Fruit fly (Drosophila melanogaster) whole organism, embryonic: ENCODE data around the gene fan.

ENCODE experiments used
- Atf3 ChIP-seq: fragments of 200-800 bp; sonication (Bioruptor generic); optimal IDR thresholded peaks from 3 replicates; lab custom pipeline; 2016; ENCODE audit warnings: missing biosample characterization, missing genetic modification characterization
- Atf6 ChIP-seq: fragments of 200-800 bp; sonication (Bioruptor generic); IDR thresholded peaks from 2 replicates; pipeline ENCODE4 v1.3.6; 2022; ENCODE audit warnings: missing biosample characterization, missing genetic modification characterization
- CG10543 ChIP-seq: fragments of 200-800 bp; sonication (Bioruptor generic); optimal IDR thresholded peaks from 3 replicates; lab custom pipeline; 2017; ENCODE audit warnings: missing biosample characterization, mild to moderate bottlenecking, missing genetic modification characterization, moderate library complexity
- CG11093 ChIP-seq: fragments of 200-800 bp; sonication (Bioruptor generic); IDR thresholded peaks from 3 replicates; pipeline ENCODE4 v1.3.6; 2022; ENCODE audit warnings: missing biosample characterization, missing genetic modification characterization
- CG11696 ChIP-seq: fragments of 200-800 bp; sonication (Bioruptor generic); IDR thresholded peaks from 2 replicates; pipeline ENCODE4 v1.3.6; 2022; ENCODE audit warnings: missing biosample characterization, missing genetic modification characterization
- CG12071 ChIP-seq: fragments of 200-800 bp; sonication (Bioruptor generic); optimal IDR thresholded peaks from 3 replicates; lab custom pipeline; 2018; ENCODE audit warnings: missing biosample characterization, mild to moderate bottlenecking, missing genetic modification characterization
- CG12659 ChIP-seq: fragments of 200-800 bp; sonication (Bioruptor generic); optimal IDR thresholded peaks from 3 replicates; lab custom pipeline; 2017; ENCODE audit warnings: mild to moderate bottlenecking, missing biosample characterization, missing genetic modification reagents, missing genetic modification characterization
- CG12769 ChIP-seq: fragments of 200-800 bp; sonication (Bioruptor generic); optimal IDR thresholded peaks from 2 replicates; lab custom pipeline; 2019; ENCODE audit warnings: missing biosample characterization, mild to moderate bottlenecking, missing genetic modification characterization, moderate library complexity
- CG13424 ChIP-seq: fragments of 200-800 bp; sonication (Bioruptor generic); optimal IDR thresholded peaks from 2 replicates; lab custom pipeline; 2019; ENCODE audit warnings: missing biosample characterization, mild to moderate bottlenecking, missing genetic modification characterization, moderate library complexity
- CG14014 ChIP-seq: fragments of 200-800 bp; sonication (Bioruptor generic); IDR thresholded peaks from 2 replicates; pipeline ENCODE4 v1.3.6; 2022; ENCODE audit warnings: missing biosample characterization, missing genetic modification characterization
- CG15269 ChIP-seq: fragments of 200-800 bp; sonication (Bioruptor generic); optimal IDR thresholded peaks from 2 replicates; lab custom pipeline; 2018; ENCODE audit warnings: missing biosample characterization, mild to moderate bottlenecking, missing genetic modification characterization, moderate library complexity
- CG1602 ChIP-seq: fragments of 200-800 bp; sonication (Bioruptor generic); optimal IDR thresholded peaks from 3 replicates; lab custom pipeline; 2016; ENCODE audit warnings: missing biosample characterization, missing genetic modification characterization
- CG16779 ChIP-seq: fragments of 200-800 bp; sonication (Bioruptor generic); IDR thresholded peaks from 2 replicates; pipeline ENCODE4 v1.3.6; 2022; ENCODE audit warnings: missing biosample characterization, missing genetic modification characterization
- CG17359 ChIP-seq: fragments of 200-800 bp; sonication (Bioruptor generic); optimal IDR thresholded peaks from 3 replicates; lab custom pipeline; 2018; ENCODE audit warnings: missing biosample characterization, mild to moderate bottlenecking, missing genetic modification characterization, moderate library complexity
- CG1792 ChIP-seq: fragments of 200-800 bp; sonication (Bioruptor generic); optimal IDR thresholded peaks from 2 replicates; lab custom pipeline; 2016; ENCODE audit warnings: missing biosample characterization, missing genetic modification characterization
- CG18011 ChIP-seq: fragments of 200-800 bp; sonication (Bioruptor generic); optimal IDR thresholded peaks from 2 replicates; lab custom pipeline; 2017; ENCODE audit warnings: missing biosample characterization, missing genetic modification characterization, mild to moderate bottlenecking, moderate library complexity, missing genotype
- CG18262 ChIP-seq: fragments of 200-800 bp; optimal IDR thresholded peaks from 3 replicates; lab custom pipeline; 2019; ENCODE audit warnings: missing biosample characterization, mild to moderate bottlenecking, missing genetic modification characterization, moderate library complexity
- CG18476 ChIP-seq: fragments of 200-800 bp; sonication (Bioruptor generic); optimal IDR thresholded peaks from 2 replicates; lab custom pipeline; 2016; ENCODE audit warnings: missing biosample characterization, mild to moderate bottlenecking, missing genetic modification characterization
- CG18599 ChIP-seq: fragments of 200-800 bp; sonication (Bioruptor generic); optimal IDR thresholded peaks from 3 replicates; lab custom pipeline; 2017; ENCODE audit warnings: missing biosample characterization, missing genetic modification characterization, mild to moderate bottlenecking, moderate library complexity, missing genetic modification reagents
- CG18619 ChIP-seq: fragments of 200-800 bp; sonication (Bioruptor generic); optimal IDR thresholded peaks from 3 replicates; lab custom pipeline; 2017; ENCODE audit warnings: missing biosample characterization, mild to moderate bottlenecking, missing genetic modification characterization
- CG30431 ChIP-seq: fragments of 200-800 bp; sonication (Bioruptor generic); optimal IDR thresholded peaks from 2 replicates; lab custom pipeline; 2017; ENCODE audit warnings: missing biosample characterization, missing genetic modification characterization
- CG3726 ChIP-seq: fragments of 200-800 bp; sonication (Bioruptor generic); IDR thresholded peaks from 3 replicates; pipeline ENCODE4, ENCODE4 v1.3.6; 2022; ENCODE audit warnings: missing biosample characterization, missing genetic modification characterization
- CG4617 ChIP-seq: fragments of 200-800 bp; sonication (Bioruptor generic); optimal IDR thresholded peaks from 3 replicates; lab custom pipeline; 2016; ENCODE audit warnings: missing biosample characterization, missing genetic modification characterization, borderline replicate concordance
- CG4820 ChIP-seq: fragments of 200-800 bp; sonication (Bioruptor generic); optimal IDR thresholded peaks from 3 replicates; lab custom pipeline; 2016; ENCODE audit warnings: missing biosample characterization, missing genetic modification characterization
- CG7963 ChIP-seq: fragments of 200-800 bp; sonication (Bioruptor generic); IDR thresholded peaks from 3 replicates; pipeline ENCODE4 v1.3.6; 2022; ENCODE audit warnings: missing biosample characterization, missing genetic modification characterization; ENCODE audit not compliant: partially characterized antibody
- Camta ChIP-seq: fragments of 200-800 bp; sonication (Bioruptor generic); optimal IDR thresholded peaks from 2 replicates; lab custom pipeline; 2016; ENCODE audit warnings: missing biosample characterization, missing genetic modification characterization
- Dip2 ChIP-seq: fragments of 200-800 bp; sonication (Bioruptor generic); IDR thresholded peaks from 2 replicates; pipeline ENCODE4 v1.3.6; 2022; ENCODE audit warnings: missing biosample characterization, missing genetic modification characterization
- H2.0 ChIP-seq: fragments of 200-800 bp; sonication (Bioruptor generic); IDR thresholded peaks from 2 replicates; pipeline ENCODE4 v1.3.6; 2022; ENCODE audit warnings: missing biosample characterization, missing genetic modification characterization
- Hey ChIP-seq: fragments of 200-800 bp; sonication (Bioruptor generic); optimal IDR thresholded peaks from 3 replicates; lab custom pipeline; 2018; ENCODE audit warnings: missing biosample characterization, mild to moderate bottlenecking, missing genetic modification characterization
- Lhr ChIP-seq: fragments of 200-800 bp; sonication (Bioruptor generic); optimal IDR thresholded peaks from 3 replicates; lab custom pipeline; 2017; ENCODE audit warnings: mild to moderate bottlenecking, missing biosample characterization, missing genetic modification reagents, missing genetic modification characterization
- Poxn ChIP-seq: fragments of 200-800 bp; sonication (Bioruptor generic); IDR thresholded peaks from 2 replicates; pipeline ENCODE4 v1.3.6; 2022; ENCODE audit warnings: missing biosample characterization, missing genetic modification characterization
- Sin3A ChIP-seq: fragments of >200 bp; optimal IDR thresholded peaks from 2 replicates; lab custom pipeline; 2018
- Spps ChIP-seq: fragments of 200-800 bp; sonication (Bioruptor generic); optimal IDR thresholded peaks from 2 replicates; lab custom pipeline; 2018; ENCODE audit warnings: missing biosample characterization, mild to moderate bottlenecking, missing genetic modification characterization
- abd-A ChIP-seq: fragments of 200-800 bp; sonication (Bioruptor generic); optimal IDR thresholded peaks from 3 replicates; lab custom pipeline; 2019; ENCODE audit warnings: missing biosample characterization, mild to moderate bottlenecking, missing genetic modification characterization, moderate library complexity
- al ChIP-seq: fragments of 200-800 bp; sonication (Bioruptor generic); IDR thresholded peaks from 2 replicates; pipeline ENCODE4 v1.3.6; 2022; ENCODE audit warnings: missing biosample characterization, missing genetic modification characterization
- amos ChIP-seq: fragments of 200-800 bp; sonication (Bioruptor generic); IDR thresholded peaks from 2 replicates; pipeline ENCODE4 v1.3.6; 2022; ENCODE audit warnings: missing biosample characterization, missing genetic modification characterization; ENCODE audit not compliant: partially characterized antibody
- ato ChIP-seq: fragments of 200-800 bp; sonication (Bioruptor generic); IDR thresholded peaks from 2 replicates; pipeline ENCODE4 v1.3.6; 2022; ENCODE audit warnings: missing biosample characterization, missing genetic modification characterization; ENCODE audit not compliant: partially characterized antibody
- btn ChIP-seq: fragments of 200-800 bp; sonication (Bioruptor generic); optimal IDR thresholded peaks from 2 replicates; lab custom pipeline; 2016; ENCODE audit warnings: missing biosample characterization, missing genetic modification characterization
- cato ChIP-seq: fragments of 200-800 bp; sonication (Bioruptor generic); optimal IDR thresholded peaks from 2 replicates; lab custom pipeline; 2016; ENCODE audit warnings: missing biosample characterization, missing genetic modification characterization, borderline replicate concordance
- chif ChIP-seq, 2 experiments: fragments of 200-800 bp; sonication (Bioruptor generic); optimal IDR thresholded peaks; 3 replicates each; lab custom pipeline; 2016; ENCODE audit warnings: missing biosample characterization in 2 of 2, missing genetic modification characterization in 2 of 2
- croc ChIP-seq: fragments of 200-800 bp; sonication (Bioruptor generic); conservative IDR thresholded peaks from 3 replicates; pipeline ENCODE4 v1.3.6; 2022; ENCODE audit warnings: missing biosample characterization, missing genetic modification characterization
- disco-r ChIP-seq: fragments of 200-800 bp; sonication (Bioruptor generic); optimal IDR thresholded peaks from 2 replicates; lab custom pipeline; 2016; ENCODE audit warnings: missing biosample characterization, missing genetic modification characterization
- her ChIP-seq: fragments of 200-800 bp; sonication (Bioruptor generic); optimal IDR thresholded peaks from 2 replicates; lab custom pipeline; 2016; ENCODE audit warnings: missing biosample characterization, missing genetic modification characterization
- maf-S ChIP-seq: fragments of 200-800 bp; sonication (Bioruptor generic); optimal IDR thresholded peaks from 2 replicates; lab custom pipeline; 2016; ENCODE audit warnings: missing biosample characterization, missing genetic modification characterization
- oc ChIP-seq: fragments of 200-800 bp; sonication (Bioruptor generic); optimal IDR thresholded peaks from 2 replicates; lab custom pipeline; 2018; ENCODE audit warnings: missing biosample characterization, mild to moderate bottlenecking, missing genetic modification characterization, moderate library complexity
- ranshi ChIP-seq: fragments of 200-800 bp; sonication (Bioruptor generic); IDR thresholded peaks from 2 replicates; pipeline ENCODE4 v1.3.6; 2022; ENCODE audit warnings: missing biosample characterization, missing genetic modification characterization
- run ChIP-seq: fragments of 200-800 bp; sonication (Bioruptor generic); optimal IDR thresholded peaks from 3 replicates; lab custom pipeline; 2018; ENCODE audit warnings: missing biosample characterization, mild to moderate bottlenecking, missing genetic modification characterization
- sr ChIP-seq: fragments of 200-800 bp; sonication (Bioruptor generic); IDR thresholded peaks from 3 replicates; pipeline ENCODE4 v1.3.6; 2022; ENCODE audit warnings: missing biosample characterization, missing genetic modification characterization
- tgo ChIP-seq: fragments of 200-800 bp; sonication (Bioruptor generic); IDR thresholded peaks from 3 replicates; pipeline ENCODE4 v1.3.6; 2022; ENCODE audit warnings: missing biosample characterization, missing genetic modification characterization
- toy ChIP-seq: fragments of 200-800 bp; sonication (Bioruptor generic); IDR thresholded peaks from 2 replicates; pipeline ENCODE4 v1.3.6; 2022; ENCODE audit warnings: missing biosample characterization, missing genetic modification characterization
- vnd ChIP-seq: fragments of 200-800 bp; sonication (Bioruptor generic); IDR thresholded peaks from 3 replicates; pipeline ENCODE4 v1.3.6; 2022; ENCODE audit warnings: missing biosample characterization, missing genetic modification characterization; ENCODE audit not compliant: partially characterized antibody

Gene fan

dm6 chr3L:8081822-8082221, 27.1 kb upstream of the fan start:
- no peak for TF ChIP-seq vnd (GFP tag; lab: Robert Waterston, UW)
- no peak for TF ChIP-seq cato (GFP tag; lab: Kevin White, UChicago)
- TF ChIP-seq CG4617 = no peak
- TF ChIP-seq Camta = no peak
- TF ChIP-seq CG12769 (tag; lab: Kevin White, UChicago) = peak; percentile 62
- TF ChIP-seq Spps (tag; lab: Kevin White, UChicago) = no peak
- TF ChIP-seq btn (GFP tag; lab: Kevin White, UChicago) = no peak
- no peak for TF ChIP-seq CG3726 (GFP tag; lab: Robert Waterston, UW)
- peak; percentile 44 for TF ChIP-seq CG12659 (GFP tag; lab: Kevin White, UChicago)
- TF ChIP-seq CG14014 (GFP tag; lab: Robert Waterston, UW) = peak; percentile 38; the same call in 1 of the 2 replicates
- TF ChIP-seq CG11696 (GFP tag; lab: Robert Waterston, UW) = peak; percentile 15; the same call in 1 of the 2 replicates
- no peak for TF ChIP-seq Poxn
- no peak for TF ChIP-seq CG4820 (GFP tag; lab: Kevin White, UChicago)
- TF ChIP-seq Atf3 (GFP tag; lab: Kevin White, UChicago) = no peak
- peak; percentile 55; the same call in 1 of the 2 replicates for TF ChIP-seq Atf6 (GFP tag; lab: Robert Waterston, UW)
- no peak for TF ChIP-seq maf-S
- peak; percentile 1 for TF ChIP-seq CG1792 (GFP tag; lab: Kevin White, UChicago)
- TF ChIP-seq Dip2 = no peak
- TF ChIP-seq oc (tag; lab: Kevin White, UChicago) = peak; percentile 29
- no peak for TF ChIP-seq toy
- TF ChIP-seq ato (GFP tag; lab: Robert Waterston, UW) = no peak
- peak; percentile 54 for TF ChIP-seq abd-A (tag; lab: Kevin White, UChicago)
- no peak for TF ChIP-seq run (tag; lab: Kevin White, UChicago)
- TF ChIP-seq CG18619 (GFP tag; lab: Kevin White, UChicago) = peak; percentile 45
- no peak for TF ChIP-seq Sin3A (lab: Kevin White, UChicago)
- TF ChIP-seq chif (GFP tag; optimal IDR thresholded peaks at IDR 0.05; lab: Kevin White, UChicago) = no peak
- no peak for TF ChIP-seq CG18011
- no peak; the same call in 1 of the 2 replicates for TF ChIP-seq ranshi
- TF ChIP-seq CG18599 (GFP tag; lab: Kevin White, UChicago) = peak; percentile 75
- no peak for TF ChIP-seq tgo (GFP tag; lab: Robert Waterston, UW)
- no peak for TF ChIP-seq CG13424 (tag; lab: Kevin White, UChicago)
- no peak; the same call in 1 of the 2 replicates for TF ChIP-seq amos
- TF ChIP-seq CG18476 = no peak
- TF ChIP-seq CG7963 (GFP tag; lab: Robert Waterston, UW) = no peak
- TF ChIP-seq CG1602 = no peak
- no peak for TF ChIP-seq croc
- no peak for TF ChIP-seq Hey (tag; lab: Kevin White, UChicago)
- no peak for TF ChIP-seq CG11093
- peak; percentile 63 for TF ChIP-seq CG15269
- TF ChIP-seq CG16779 (GFP tag; lab: Robert Waterston, UW) = no peak
- TF ChIP-seq al (GFP tag; lab: Robert Waterston, UW) = no peak
- peak; percentile 69 for TF ChIP-seq her
- no peak for TF ChIP-seq CG18262 (tag; lab: Kevin White, UChicago)
- peak; percentile 56 for TF ChIP-seq CG10543 (GFP tag; lab: Kevin White, UChicago)
- no peak for TF ChIP-seq H2.0 (GFP tag; lab: Robert Waterston, UW)
- no peak for TF ChIP-seq disco-r (GFP tag; lab: Kevin White, UChicago)
- TF ChIP-seq CG17359 (tag; lab: Kevin White, UChicago) = peak; percentile 42
- no peak for TF ChIP-seq CG30431 (GFP tag; lab: Kevin White, UChicago)
- peak; percentile 28; the same call in 1 of the 3 replicates for TF ChIP-seq sr (GFP tag; lab: Robert Waterston, UW)
- TF ChIP-seq CG12071 = peak; percentile 61
- peak; percentile 10 for TF ChIP-seq Lhr
